Fruit fly (Drosophila melanogaster) whole organism, prepupa: ENCODE data around the gene ImpE1.
A peak's percentile ranks its signal among the peaks of the same experiment; 100 is the strongest.

ENCODE experiments used
- CG10631 ChIP-seq: fragments of 200-800 bp; sonication (Bioruptor generic); optimal IDR thresholded peaks from 2 replicates; lab custom pipeline; 2016; ENCODE audit warnings: missing biosample characterization, missing genetic modification characterization
- CG15336 ChIP-seq: fragments of 200-800 bp; sonication (Bioruptor generic); IDR thresholded peaks from 2 replicates; pipeline ENCODE4 v1.3.6; 2022; ENCODE audit warnings: missing biosample characterization, missing genetic modification characterization
- CG3919 ChIP-seq: fragments of 200-800 bp; sonication (Bioruptor generic); optimal IDR thresholded peaks from 3 replicates; lab custom pipeline; 2016; ENCODE audit warnings: missing biosample characterization, missing genetic modification characterization
- Eip75B ChIP-seq: fragments of 200-800 bp; sonication (Bioruptor generic); optimal IDR thresholded peaks from 3 replicates; lab custom pipeline; 2016; ENCODE audit warnings: missing biosample characterization, missing genetic modification characterization
- OdsH ChIP-seq: fragments of 200-800 bp; sonication (Bioruptor generic); optimal IDR thresholded peaks from 3 replicates; lab custom pipeline; 2016; ENCODE audit warnings: missing biosample characterization, missing genetic modification characterization
- Smox ChIP-seq: fragments of 200-800 bp; sonication (Bioruptor generic); optimal IDR thresholded peaks from 3 replicates; lab custom pipeline; 2016; ENCODE audit warnings: missing biosample characterization, missing genetic modification characterization
- cyc ChIP-seq: fragments of 200-800 bp; sonication (Bioruptor generic); optimal IDR thresholded peaks from 3 replicates; lab custom pipeline; 2016; ENCODE audit warnings: missing biosample characterization, missing genetic modification characterization

- TF ChIP-seq CG3919 (GFP tag; lab: Kevin White, UChicago) (peak; percentile 74), Smox (no peak), CG10631 (GFP tag; lab: Kevin White, UChicago) (no peak), OdsH (GFP tag; lab: Kevin White, UChicago) (no peak), CG15336 (GFP tag; lab: Robert Waterston, UW) (no peak), cyc (GFP tag; lab: Kevin White, UChicago) (no peak), Eip75B (GFP tag; lab: Kevin White, UChicago) (no peak)
Measured at dm6 chr3L:8372035-8372434, at the start of gene ImpE1.
